Worm (Caenorhabditis elegans): ENCODE data around the gene F10E9.11.

- TF ChIP-seq ztf-23 (GFP tag; IDR thresholded peaks at IDR 0.05) (no peak), T22C8.4 (GFP tag; IDR thresholded peaks at IDR 0.05) (no peak), ztf-29 (GFP tag; IDR thresholded peaks at IDR 0.05) (no peak), tab-1 (GFP tag; IDR thresholded peaks at IDR 0.05) (no peak), cog-1 (tag; optimal IDR thresholded peaks at IDR 0.05) (no peak), med-1 (GFP tag; optimal IDR thresholded peaks at IDR 0.05; ENCODE audit: insufficient read depth) (no peak), klf-2 (GFP tag; conservative IDR thresholded peaks at IDR 0.05) (no peak), ref-1 (GFP tag; conservative IDR thresholded peaks at IDR 0.05) (no peak), flt-1 (GFP tag; IDR thresholded peaks at IDR 0.05) (no peak)
Observed at ce11 chrIII:8303440-8303839, 15.6 kb downstream of the F10E9.11 start.

Measured in whole organism, midembryonic.